Fruit fly (Drosophila melanogaster) S2 (cell line): ENCODE measurements around the gene CG34384.

Source experiments
- CG8478 ChIP-seq: fragments of >200 bp; optimal IDR thresholded peaks from 2 replicates; lab custom pipeline; 2018
- CTCF ChIP-seq, 2 experiments: fragments of >200 bp; optimal IDR thresholded peaks; 2 replicates each; lab custom pipeline; 2018

dm6 chr3R:7886167-7886858, 72.2 kb downstream of the CG34384 start, which contains the start of gene CG17816:
- TF ChIP-seq CTCF (optimal IDR thresholded peaks at IDR 0.05; lab: Kevin White, UChicago), result peak in 1 of 2 experiments; percentile 23
- no peak for TF ChIP-seq CG8478
